Worm (Caenorhabditis elegans) whole organism, mixed stage, embryonic: ENCODE results near the gene twk-2.

Experiments
- M03D4.4 ChIP-seq: sonication (generic microtip); optimal IDR thresholded peaks from 2 replicates; lab custom pipeline; 2017; ENCODE audit warnings: mild to moderate bottlenecking, missing genetic modification characterization, missing compliant biosample characterization
- bed-3 ChIP-seq: fragments of 200-800 bp; sonication (Bioruptor generic); optimal IDR thresholded peaks from 3 replicates; lab custom pipeline; 2018; ENCODE audit warnings: mild to moderate bottlenecking, missing genetic modification characterization, moderate library complexity, missing compliant biosample characterization
- blmp-1 ChIP-seq: fragments of 150-350 bp; optimal IDR thresholded peaks from 2 replicates; lab custom pipeline; 2014; ENCODE audit warnings: missing biosample characterization, missing genetic modification characterization
- ceh-83 ChIP-seq: fragments of 200-800 bp; sonication (Bioruptor generic); optimal IDR thresholded peaks from 2 replicates; lab custom pipeline; 2018; ENCODE audit warnings: mild to moderate bottlenecking, missing genetic modification characterization, missing compliant biosample characterization
- ces-1 ChIP-seq: fragments of 150-350 bp; optimal IDR thresholded peaks from 2 replicates; lab custom pipeline; 2014; ENCODE audit warnings: missing biosample characterization, missing genetic modification reagents, missing genetic modification characterization
- drap-1 ChIP-seq: fragments of 200-800 bp; sonication (Bioruptor generic); optimal IDR thresholded peaks from 3 replicates; lab custom pipeline; 2018; ENCODE audit warnings: mild to moderate bottlenecking, missing genetic modification characterization, missing compliant biosample characterization
- elt-1 ChIP-seq: sonication (generic microtip); optimal IDR thresholded peaks from 2 replicates; lab custom pipeline; 2017; ENCODE audit warnings: missing genetic modification characterization, mild to moderate bottlenecking, missing compliant biosample characterization, antibody characterized with exemption, moderate library complexity, borderline replicate concordance; ENCODE audit not compliant: insufficient read depth
- elt-3 ChIP-seq: fragments of 150-350 bp; optimal IDR thresholded peaks from 2 replicates; lab custom pipeline; 2014; ENCODE audit warnings: missing biosample characterization, missing genetic modification characterization
- flh-1 ChIP-seq: fragments of 200-800 bp; sonication (Bioruptor generic); optimal IDR thresholded peaks from 2 replicates; lab custom pipeline; 2018; ENCODE audit warnings: mild to moderate bottlenecking, missing genetic modification characterization, moderate library complexity, missing compliant biosample characterization
- hlh-1 ChIP-seq: fragments of 150-350 bp; optimal IDR thresholded peaks from 2 replicates; lab custom pipeline; 2014; ENCODE audit warnings: missing biosample characterization, missing genetic modification reagents, missing genetic modification characterization
- lin-13 ChIP-seq: fragments of 150-350 bp; optimal IDR thresholded peaks from 2 replicates; lab custom pipeline; 2014; ENCODE audit warnings: missing biosample characterization, missing genetic modification characterization
- lin-32 ChIP-seq: fragments of 200-800 bp; sonication (Bioruptor generic); optimal IDR thresholded peaks from 2 replicates; lab custom pipeline; 2018; ENCODE audit warnings: mild to moderate bottlenecking, missing genetic modification characterization, missing compliant biosample characterization
- lsy-2 ChIP-seq: fragments of 150-350 bp; optimal IDR thresholded peaks from 2 replicates; lab custom pipeline; 2014; ENCODE audit warnings: missing biosample characterization, missing genetic modification characterization
- mep-1 ChIP-seq: fragments of 150-350 bp; optimal IDR thresholded peaks from 2 replicates; lab custom pipeline; 2017; ENCODE audit warnings: missing biosample characterization, missing genetic modification reagents, missing genetic modification characterization, inconsistent platforms
- nhr-2 ChIP-seq: fragments of 150-350 bp; optimal IDR thresholded peaks from 2 replicates; lab custom pipeline; 2014; ENCODE audit warnings: missing biosample characterization, missing genetic modification characterization
- nhr-237 ChIP-seq: fragments of 150-350 bp; optimal IDR thresholded peaks from 2 replicates; lab custom pipeline; 2014; ENCODE audit warnings: missing biosample characterization, missing genetic modification characterization
- nhr-28 ChIP-seq: fragments of 150-350 bp; optimal IDR thresholded peaks from 2 replicates; lab custom pipeline; 2014; ENCODE audit warnings: missing biosample characterization, missing genetic modification characterization
- pha-4 ChIP-seq: fragments of 150-350 bp; optimal IDR thresholded peaks from 2 replicates; lab custom pipeline; 2018; ENCODE audit warnings: missing biosample characterization, missing genetic modification reagents, missing genetic modification characterization
- sem-2 ChIP-seq: fragments of 200-800 bp; sonication (Bioruptor generic); optimal IDR thresholded peaks from 2 replicates; lab custom pipeline; 2018; ENCODE audit warnings: mild to moderate bottlenecking, missing genetic modification characterization, missing compliant biosample characterization
- snpc-4 ChIP-seq: fragments of 150-350 bp; optimal IDR thresholded peaks from 2 replicates; lab custom pipeline; 2014; ENCODE audit warnings: missing biosample characterization, missing genetic modification characterization
- sptf-1 ChIP-seq: sonication (generic microtip); optimal IDR thresholded peaks from 2 replicates; lab custom pipeline; 2017; ENCODE audit warnings: mild to moderate bottlenecking, missing genetic modification characterization, moderate library complexity, missing compliant biosample characterization
- tbx-8 ChIP-seq: fragments of 200-800 bp; sonication (Bioruptor generic); optimal IDR thresholded peaks from 2 replicates; lab custom pipeline; 2018; ENCODE audit warnings: mild to moderate bottlenecking, missing genetic modification characterization, moderate library complexity, missing compliant biosample characterization
- unc-39 ChIP-seq: fragments of 150-350 bp; optimal IDR thresholded peaks from 2 replicates; lab custom pipeline; 2014; ENCODE audit warnings: missing biosample characterization, missing genetic modification characterization
- unc-62 ChIP-seq: fragments of 150-350 bp; optimal IDR thresholded peaks from 2 replicates; lab custom pipeline; 2014; ENCODE audit warnings: missing biosample characterization, missing genetic modification reagents, missing genetic modification characterization
- zip-8 ChIP-seq: fragments of 150-350 bp; optimal IDR thresholded peaks from 2 replicates; lab custom pipeline; 2014; ENCODE audit warnings: missing biosample characterization, missing genetic modification characterization
- ztf-11 ChIP-seq: fragments of 150-350 bp; optimal IDR thresholded peaks from 2 replicates; lab custom pipeline; 2014; ENCODE audit warnings: missing biosample characterization, missing genetic modification characterization

The twk-2 gene

ce11 chrII:4478303-4478702, 25.4 kb upstream of the twk-2 start, which contains the start of gene T05C1.1:
TSS of gene T05C1.1 (plus strand) at chrII:4478603.
- no peak for TF ChIP-seq zip-8 (tag; lab: Kevin White, UChicago)
- no peak for TF ChIP-seq unc-39 (tag; lab: Kevin White, UChicago)
- TF ChIP-seq ceh-83 (GFP tag; lab: Kevin White, UChicago) = no peak
- TF ChIP-seq hlh-1 (tag; lab: Kevin White, UChicago) = no peak
- no peak for TF ChIP-seq elt-3 (tag; lab: Kevin White, UChicago)
- TF ChIP-seq drap-1 (GFP tag; lab: Kevin White, UChicago) = no peak
- TF ChIP-seq lin-13 = no peak
- no peak for TF ChIP-seq nhr-237 (tag; lab: Kevin White, UChicago)
- TF ChIP-seq blmp-1 = no peak
- no peak for TF ChIP-seq tbx-8 (GFP tag; lab: Kevin White, UChicago)
- TF ChIP-seq lin-32 = no peak
- no peak for TF ChIP-seq ztf-11 (tag; lab: Kevin White, UChicago)
- no peak for TF ChIP-seq bed-3 (GFP tag; lab: Kevin White, UChicago)

DNA sequence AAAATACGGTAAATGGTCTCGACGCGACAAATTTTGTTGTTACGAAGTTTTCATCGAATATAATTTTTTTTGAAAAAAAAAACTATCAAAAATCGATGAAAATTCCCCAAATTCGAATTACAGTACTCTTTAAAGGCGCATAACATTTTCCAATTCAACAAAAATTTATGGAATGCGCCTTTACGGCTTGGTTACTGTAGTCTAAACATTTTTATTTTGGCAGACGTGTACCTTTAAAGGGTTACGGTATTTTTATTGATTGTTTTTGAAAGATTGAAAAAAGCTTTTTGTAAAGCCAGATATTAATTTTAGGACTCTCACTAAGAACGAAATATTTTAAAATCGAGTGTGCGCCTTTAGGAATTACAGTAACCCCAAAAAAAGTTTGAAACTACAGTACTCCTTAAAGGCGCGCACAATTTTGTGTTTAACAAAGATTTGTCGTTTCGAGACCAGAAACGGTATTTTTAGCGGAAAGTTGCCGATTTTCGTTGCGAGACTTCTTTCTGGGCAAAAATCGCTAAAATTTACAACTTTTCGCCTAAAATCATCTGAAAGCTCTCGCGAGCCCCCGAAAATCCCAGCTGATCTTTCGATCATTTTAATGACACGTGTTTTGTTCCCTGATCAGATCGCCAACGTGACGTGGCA, 21.2 kb upstream of the twk-2 start:
- no peak for TF ChIP-seq snpc-4 (tag; lab: Kevin White, UChicago)
- TF ChIP-seq mep-1 (tag; lab: Kevin White, UChicago) = no peak
- TF ChIP-seq, all 35 proteins: peak for 0

- TF ChIP-seq nhr-237 (tag; lab: Kevin White, UChicago) (no peak), elt-3 (tag; lab: Kevin White, UChicago) (no peak), sem-2 (GFP tag; lab: Kevin White, UChicago) (no peak), unc-62 (GFP tag; lab: Kevin White, UChicago) (no peak), ceh-83 (GFP tag; lab: Kevin White, UChicago) (no peak), snpc-4 (tag; lab: Kevin White, UChicago) (no peak), tbx-8 (GFP tag; lab: Kevin White, UChicago) (no peak), bed-3 (GFP tag; lab: Kevin White, UChicago) (no peak), lsy-2 (tag; lab: Kevin White, UChicago) (no peak)
Observed at ce11 chrII:4470972-4471645, 18.2 kb upstream of the twk-2 start, which contains the start of gene W06B4.1. TSS of gene W06B4.1 (plus strand) at chrII:4471595.

DNA sequence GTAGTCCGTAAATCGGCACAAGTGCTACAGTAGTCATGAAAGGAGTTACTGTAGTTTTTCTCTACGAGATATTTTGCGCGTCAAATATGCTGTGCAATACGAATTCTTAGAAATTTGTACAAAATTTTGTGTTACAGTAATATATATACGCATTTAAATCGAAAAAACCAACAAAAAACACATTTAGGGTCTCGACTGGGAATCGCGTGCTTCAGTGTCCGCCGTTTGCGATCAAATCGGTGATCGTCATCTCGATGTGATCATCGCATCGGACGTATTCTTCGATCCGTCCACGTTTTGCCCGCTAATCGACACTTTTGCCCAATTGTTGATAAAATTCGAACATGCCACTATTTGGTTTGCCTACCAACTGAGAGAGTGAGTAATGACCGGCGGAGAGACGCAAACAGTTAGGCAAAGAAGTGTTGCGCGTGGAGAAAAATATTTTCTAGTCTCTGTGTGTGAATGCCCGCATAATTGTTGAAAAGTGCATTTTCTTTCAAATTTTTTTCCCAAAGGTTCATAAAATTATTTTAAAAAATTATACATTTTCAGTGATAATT, 16.0 kb upstream of the twk-2 start:
- no peak for TF ChIP-seq ces-1 (GFP tag; lab: Kevin White, UChicago)
- no peak for TF ChIP-seq elt-3 (tag; lab: Kevin White, UChicago)
- no peak for TF ChIP-seq lsy-2 (tag; lab: Kevin White, UChicago)
- no peak for TF ChIP-seq snpc-4 (tag; lab: Kevin White, UChicago)
- no peak for TF ChIP-seq hlh-1 (tag; lab: Kevin White, UChicago)
- TF ChIP-seq blmp-1 = no peak
- no peak for TF ChIP-seq sem-2 (GFP tag; lab: Kevin White, UChicago)
- TF ChIP-seq ztf-11 (tag; lab: Kevin White, UChicago) = no peak
- no peak for TF ChIP-seq unc-39 (tag; lab: Kevin White, UChicago)
- no peak for TF ChIP-seq sptf-1 (tag; lab: Kevin White, UChicago)
- TF ChIP-seq elt-1 = no peak

DNA sequence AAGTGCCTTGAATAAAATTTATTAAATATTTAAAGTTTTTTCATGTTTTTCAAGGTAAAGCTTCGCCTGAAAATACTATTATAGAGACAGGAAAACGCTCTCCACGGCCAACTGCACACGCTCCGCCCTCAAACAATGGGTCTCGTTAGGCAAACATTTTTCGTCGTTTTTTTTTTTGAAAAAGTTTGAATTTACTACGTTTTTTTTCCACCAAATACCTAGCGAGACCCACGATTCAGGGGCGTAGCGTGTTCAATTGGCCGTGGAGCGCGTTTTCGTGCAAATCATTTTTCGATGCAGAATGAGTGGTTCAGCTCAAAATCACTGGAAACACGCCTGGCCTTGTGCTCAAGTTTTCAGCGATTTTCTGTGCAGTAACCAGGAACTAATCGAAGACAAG, 14.9 kb upstream of the twk-2 start, which contains the start of gene W06B4.2:
Gene W06B4.2 (plus strand): TSS at position 301 of the 400 bp plus-strand sequence.
- TF ChIP-seq ztf-11 (tag; lab: Kevin White, UChicago) = no peak
- no peak for TF ChIP-seq snpc-4 (tag; lab: Kevin White, UChicago)
- TF ChIP-seq flh-1 = no peak
- TF ChIP-seq nhr-2 (tag; lab: Kevin White, UChicago) = no peak
- TF ChIP-seq zip-8 (tag; lab: Kevin White, UChicago) = no peak
- TF ChIP-seq lin-32 = no peak
- TF ChIP-seq bed-3 (GFP tag; lab: Kevin White, UChicago) = no peak
- TF ChIP-seq nhr-237 (tag; lab: Kevin White, UChicago) = no peak
- TF ChIP-seq nhr-28 = no peak
- TF ChIP-seq elt-3 (tag; lab: Kevin White, UChicago) = no peak
- TF ChIP-seq pha-4 (tag; lab: Kevin White, UChicago) = no peak
- no peak for TF ChIP-seq hlh-1 (tag; lab: Kevin White, UChicago)
- no peak for TF ChIP-seq M03D4.4 (tag; lab: Kevin White, UChicago)
- no peak for TF ChIP-seq unc-39 (tag; lab: Kevin White, UChicago)
